Worm (Caenorhabditis elegans): ENCODE data around the gene Y49F6B.13.

The Y49F6B.13 gene

ce11 chrII:3425433-3425832 is 46.1 kb downstream of the Y49F6B.13 start, which contains the start of gene nep-11:
nep-11 (minus strand) TSS chrII:3425533.
- TF ChIP-seq gmeb-1 (tag; optimal IDR thresholded peaks at IDR 0.05): no peak
- TF ChIP-seq sem-4 (tag; optimal IDR thresholded peaks at IDR 0.05): no peak
- TF ChIP-seq ztf-4 (tag; optimal IDR thresholded peaks at IDR 0.05): no peak
- TF ChIP-seq crh-2 (tag; optimal IDR thresholded peaks at IDR 0.05): no peak
- TF ChIP-seq elt-3 (tag; optimal IDR thresholded peaks at IDR 0.05): no peak
- no peak for TF ChIP-seq fos-1 (tag; optimal IDR thresholded peaks at IDR 0.05)
- TF ChIP-seq snpc-4 (tag; optimal IDR thresholded peaks at IDR 0.05): no peak
- no peak for TF ChIP-seq nhr-10 (tag; optimal IDR thresholded peaks at IDR 0.05)
- no peak for TF ChIP-seq lin-39 (tag; optimal IDR thresholded peaks at IDR 0.05)
- TF ChIP-seq nhr-77 (tag; optimal IDR thresholded peaks at IDR 0.05): no peak
- TF ChIP-seq lsy-2 (tag; optimal IDR thresholded peaks at IDR 0.05): no peak
- no peak for TF ChIP-seq C34F6.9 (tag; optimal IDR thresholded peaks at IDR 0.05)

ce11 chrII:3422938-3423337 is 48.6 kb downstream of the Y49F6B.13 start:
- TF ChIP-seq nhr-11 (tag; optimal IDR thresholded peaks at IDR 0.05) (no peak), gmeb-1 (tag; optimal IDR thresholded peaks at IDR 0.05) (no peak), alr-1 (tag; optimal IDR thresholded peaks at IDR 0.05) (no peak), mab-5 (tag; optimal IDR thresholded peaks at IDR 0.05) (no peak), snpc-4 (tag; optimal IDR thresholded peaks at IDR 0.05) (no peak), Y55F3AM.14 (GFP tag; optimal IDR thresholded peaks at IDR 0.05) (no peak), nhr-12 (tag; optimal IDR thresholded peaks at IDR 0.05) (no peak), R02D3.7 (tag; optimal IDR thresholded peaks at IDR 0.05) (no peak), nhr-23 (tag; optimal IDR thresholded peaks at IDR 0.05) (no peak), ama-1 (optimal IDR thresholded peaks at IDR 0.05) (no peak), unc-55 (GFP tag; optimal IDR thresholded peaks at IDR 0.05) (no peak), ZK546.5 (tag; optimal IDR thresholded peaks at IDR 0.05) (no peak), nhr-129 (tag; optimal IDR thresholded peaks at IDR 0.05) (no peak), blmp-1 (tag; optimal IDR thresholded peaks at IDR 0.05; ENCODE audit: insufficient read depth) (no peak), elt-1 (tag; optimal IDR thresholded peaks at IDR 0.05) (no peak), nhr-77 (tag; optimal IDR thresholded peaks at IDR 0.05) (no peak), lin-11 (tag; optimal IDR thresholded peaks at IDR 0.05) (no peak), crh-2 (tag; optimal IDR thresholded peaks at IDR 0.05) (no peak), lsy-2 (tag; optimal IDR thresholded peaks at IDR 0.05) (no peak)

Measured in whole organism, L2 larva.